Worm (Caenorhabditis elegans) whole organism, L4 larva: ENCODE data around the gene rsp-1.

Experiments
- D1046.2 ChIP-seq: fragments of 200-800 bp; sonication (Bioruptor generic); IDR thresholded peaks from 2 replicates; pipeline ENCODE4 v1.3.6; 2022; ENCODE audit warnings: missing genetic modification characterization, missing compliant biosample characterization
- F10B5.3 ChIP-seq: sonication (generic microtip); optimal IDR thresholded peaks from 2 replicates; lab custom pipeline; 2016; ENCODE audit warnings: mild to moderate bottlenecking, missing genetic modification characterization, missing compliant biosample characterization
- F44E2.7 ChIP-seq: fragments of 200-800 bp; sonication (Bioruptor generic); IDR thresholded peaks from 2 replicates; pipeline ENCODE4 v2.1.2; 2022; ENCODE audit warnings: missing genetic modification characterization, missing compliant biosample characterization
- R02D3.7 ChIP-seq: fragments of 150-350 bp; sonication (generic microtip); optimal IDR thresholded peaks from 3 replicates; lab custom pipeline; 2014; ENCODE audit warnings: missing biosample characterization, missing genetic modification characterization
- T20F7.1 ChIP-seq: fragments of 200-800 bp; sonication (Bioruptor generic); optimal IDR thresholded peaks from 2 replicates; lab custom pipeline; 2018; ENCODE audit warnings: mild to moderate bottlenecking, missing genetic modification characterization, missing compliant biosample characterization
- Y5F2A.4 ChIP-seq: fragments of 200-800 bp; sonication (Bioruptor generic); optimal IDR thresholded peaks from 2 replicates; lab custom pipeline; 2018; ENCODE audit warnings: mild to moderate bottlenecking, missing genetic modification characterization, missing compliant biosample characterization
- ZK546.5 ChIP-seq, 2 experiments: sonication (generic microtip); optimal IDR thresholded peaks; 2 replicates each; lab custom pipeline; 2017; ENCODE audit warnings: missing biosample characterization in 2 of 2, missing genetic modification characterization in 2 of 2
- aha-1 ChIP-seq: fragments of 150-350 bp; peaks from one replicate; lab custom pipeline; 2014; ENCODE audit warnings: missing biosample characterization, missing genetic modification characterization
- ama-1 ChIP-seq: fragments of 150-350 bp; optimal IDR thresholded peaks from 2 replicates; lab custom pipeline; 2014; ENCODE audit warnings: inconsistent platforms, mixed read lengths
- arid-1 ChIP-seq: fragments of 200-800 bp; sonication (Bioruptor generic); conservative IDR thresholded peaks from 2 replicates; pipeline ENCODE4 v1.3.6; 2022; ENCODE audit warnings: missing genetic modification reagents, missing genetic modification characterization, missing compliant biosample characterization
- attf-4 ChIP-seq: sonication (generic microtip); optimal IDR thresholded peaks from 3 replicates; lab custom pipeline; 2017; ENCODE audit warnings: missing biosample characterization, missing genetic modification characterization
- ceh-20 ChIP-seq: fragments of 200-800 bp; sonication (Bioruptor generic); IDR thresholded peaks from 2 replicates; pipeline ENCODE4 v1.3.6; 2022; ENCODE audit warnings: missing genetic modification reagents, missing genetic modification characterization, missing compliant biosample characterization
- ceh-32 ChIP-seq: sonication (generic microtip); optimal IDR thresholded peaks from 2 replicates; lab custom pipeline; 2016; ENCODE audit warnings: mild to moderate bottlenecking, missing genetic modification characterization, missing compliant biosample characterization; ENCODE audit not compliant: poor library complexity
- ces-1 ChIP-seq: fragments of 150-350 bp; sonication (generic microtip); optimal IDR thresholded peaks from 4 replicates; lab custom pipeline; 2014; ENCODE audit warnings: missing biosample characterization, missing genetic modification reagents, missing genetic modification characterization
- ctbp-1 ChIP-seq: fragments of 200-800 bp; sonication (Bioruptor generic); IDR thresholded peaks from 2 replicates; pipeline ENCODE4 v1.3.6; 2022; ENCODE audit warnings: missing genetic modification reagents, missing genetic modification characterization, missing compliant biosample characterization
- daf-16 ChIP-seq, 3 experiments: sonication (generic microtip); optimal IDR thresholded peaks; 2 replicates each; lab custom pipeline; 2016 to 2017; ENCODE audit warnings: missing genetic modification characterization in 3 of 3, missing genetic modification reagents in 3 of 3, mild to moderate bottlenecking in 2 of 3, missing compliant biosample characterization in 2 of 3, missing biosample characterization in 1 of 3, moderate library complexity in 1 of 3
- dmd-6 ChIP-seq: fragments of 200-800 bp; sonication (Bioruptor generic); IDR thresholded peaks from 2 replicates; pipeline ENCODE4 v1.3.6; 2022; ENCODE audit warnings: missing genetic modification reagents, missing genetic modification characterization, missing compliant biosample characterization
- dve-1 ChIP-seq: sonication (generic microtip); optimal IDR thresholded peaks from 2 replicates; lab custom pipeline; 2017; ENCODE audit warnings: antibody characterized with exemption, mild to moderate bottlenecking, missing genetic modification characterization, missing compliant biosample characterization; ENCODE audit not compliant: insufficient read depth
- egl-43 ChIP-seq: fragments of 200-800 bp; sonication (Bioruptor generic); IDR thresholded peaks from 2 replicates; pipeline ENCODE4 v1.3.6; 2022; ENCODE audit warnings: missing genetic modification reagents, missing genetic modification characterization, missing compliant biosample characterization
- fos-1 ChIP-seq: fragments of 150-350 bp; optimal IDR thresholded peaks from 2 replicates; lab custom pipeline; 2014; ENCODE audit warnings: missing biosample characterization, missing genetic modification characterization
- hlh-11 ChIP-seq: fragments of 200-800 bp; sonication (Bioruptor generic); optimal IDR thresholded peaks from 2 replicates; lab custom pipeline; 2018; ENCODE audit warnings: mild to moderate bottlenecking, missing genetic modification characterization, missing compliant biosample characterization
- hmg-1.1 ChIP-seq: fragments of 200-800 bp; sonication (Bioruptor generic); IDR thresholded peaks from 2 replicates; pipeline ENCODE4 v1.3.6; 2022; ENCODE audit warnings: missing genetic modification reagents, missing genetic modification characterization, missing compliant biosample characterization
- jun-1 ChIP-seq: fragments of 150-350 bp; optimal IDR thresholded peaks from 2 replicates; lab custom pipeline; 2014; ENCODE audit warnings: missing biosample characterization, missing genetic modification reagents, missing genetic modification characterization
- lim-7 ChIP-seq: fragments of 200-800 bp; sonication (Bioruptor generic); IDR thresholded peaks from 2 replicates; pipeline ENCODE4 v1.3.6; 2022; ENCODE audit warnings: missing genetic modification characterization, missing compliant biosample characterization
- lin-1 ChIP-seq: fragments of 200-800 bp; sonication (Bioruptor generic); IDR thresholded peaks from 2 replicates; pipeline ENCODE4 v1.3.6; 2022; ENCODE audit warnings: missing genetic modification reagents, missing genetic modification characterization, missing compliant biosample characterization
- lin-13 ChIP-seq: fragments of 150-350 bp; optimal IDR thresholded peaks from 2 replicates; lab custom pipeline; 2014; ENCODE audit warnings: missing biosample characterization, missing genetic modification reagents, missing genetic modification characterization
- lin-29 ChIP-seq: fragments of 200-800 bp; sonication (Bioruptor generic); IDR thresholded peaks from 2 replicates; pipeline ENCODE4 v1.3.6; 2022; ENCODE audit warnings: missing genetic modification reagents, missing genetic modification characterization, missing compliant biosample characterization
- lin-38 ChIP-seq: fragments of 200-800 bp; sonication (Bioruptor generic); IDR thresholded peaks from 2 replicates; pipeline ENCODE4 v1.3.6; 2022; ENCODE audit warnings: missing genetic modification reagents, missing genetic modification characterization, missing compliant biosample characterization
- lin-39 ChIP-seq: fragments of 150-350 bp; optimal IDR thresholded peaks from 2 replicates; lab custom pipeline; 2014; ENCODE audit warnings: missing biosample characterization, missing genetic modification reagents, missing genetic modification characterization
- mdl-1 ChIP-seq, 2 experiments: fragments of 150-350 bp in 1 of 2; sonication (generic microtip) in 1 of 2; optimal IDR thresholded peaks; 2 replicates each; lab custom pipeline; 2014 to 2017; ENCODE audit warnings: missing biosample characterization in 2 of 2, missing genetic modification characterization in 2 of 2
- mxl-3 ChIP-seq: fragments of 200-800 bp; sonication (Bioruptor generic); optimal IDR thresholded peaks from 2 replicates; lab custom pipeline; 2018; ENCODE audit warnings: mild to moderate bottlenecking, missing genetic modification characterization, missing compliant biosample characterization
- nhr-102 ChIP-seq: sonication (generic microtip); optimal IDR thresholded peaks from 2 replicates; lab custom pipeline; 2016; ENCODE audit warnings: mild to moderate bottlenecking, missing genetic modification characterization, moderate library complexity, missing compliant biosample characterization
- nhr-28 ChIP-seq: fragments of 150-350 bp; optimal IDR thresholded peaks from 2 replicates; lab custom pipeline; 2014; ENCODE audit warnings: missing biosample characterization, missing genetic modification characterization
- nhr-41 ChIP-seq: fragments of 200-800 bp; sonication (Bioruptor generic); IDR thresholded peaks from 2 replicates; pipeline ENCODE4 v1.3.6; 2022; ENCODE audit warnings: missing genetic modification reagents, missing genetic modification characterization, missing compliant biosample characterization
- nhr-6 ChIP-seq: fragments of 150-350 bp; optimal IDR thresholded peaks from 2 replicates; lab custom pipeline; 2014; ENCODE audit warnings: missing biosample characterization, missing genetic modification characterization
- nhr-76 ChIP-seq: fragments of 150-350 bp; optimal IDR thresholded peaks from 2 replicates; lab custom pipeline; 2014; ENCODE audit warnings: missing biosample characterization, missing genetic modification characterization
- nhr-77 ChIP-seq: fragments of 150-350 bp; optimal IDR thresholded peaks from 2 replicates; lab custom pipeline; 2014; ENCODE audit warnings: missing biosample characterization, missing genetic modification characterization
- pha-4 ChIP-seq, 2 experiments: fragments of 150-350 bp in 1 of 2; fragments of 200-800 bp in 1 of 2; sonication (Bioruptor generic) in 1 of 2; IDR thresholded peaks in 1 of 2; optimal IDR thresholded peaks in 1 of 2; 2 replicates each; pipeline versions ENCODE4 v1.3.6 to Lab custom; 2014 to 2022; ENCODE audit warnings: missing genetic modification characterization in 2 of 2, missing genetic modification reagents in 2 of 2, missing biosample characterization in 1 of 2, missing compliant biosample characterization in 1 of 2
- pqm-1 ChIP-seq: sonication (generic microtip); optimal IDR thresholded peaks from 2 replicates; lab custom pipeline; 2017; ENCODE audit warnings: missing biosample characterization, missing genetic modification characterization
- snpc-1.2 ChIP-seq: fragments of 200-800 bp; sonication (Bioruptor generic); IDR thresholded peaks from 2 replicates; pipeline ENCODE4 v1.3.6; 2022; ENCODE audit warnings: missing genetic modification reagents, missing genetic modification characterization, missing compliant biosample characterization
- tag-97 ChIP-seq: fragments of 200-800 bp; sonication (Bioruptor generic); IDR thresholded peaks from 2 replicates; pipeline ENCODE4 v1.3.6; 2022; ENCODE audit warnings: missing genetic modification characterization, missing compliant biosample characterization
- tra-1 ChIP-seq: fragments of 200-800 bp; sonication (Bioruptor generic); IDR thresholded peaks from 2 replicates; pipeline ENCODE4 v1.3.6; 2022; ENCODE audit warnings: missing genetic modification reagents, missing genetic modification characterization, missing compliant biosample characterization
- unc-39 ChIP-seq: sonication (generic microtip); optimal IDR thresholded peaks from 2 replicates; lab custom pipeline; 2017; ENCODE audit warnings: missing biosample characterization, missing genetic modification characterization
- vab-7 ChIP-seq: fragments of 200-800 bp; sonication (Bioruptor generic); IDR thresholded peaks from 2 replicates; pipeline ENCODE4 v1.3.6; 2022; ENCODE audit warnings: missing genetic modification reagents, missing genetic modification characterization, missing compliant biosample characterization
- zfp-2 ChIP-seq: sonication (generic microtip); optimal IDR thresholded peaks from 2 replicates; lab custom pipeline; 2016; ENCODE audit warnings: mild to moderate bottlenecking, missing genetic modification characterization, missing compliant biosample characterization
- zip-11 ChIP-seq: fragments of 200-800 bp; sonication (Bioruptor generic); IDR thresholded peaks from 2 replicates; pipeline ENCODE4 v1.3.6; 2022; ENCODE audit warnings: missing genetic modification characterization, missing compliant biosample characterization
- ztf-11 ChIP-seq: fragments of 150-350 bp; optimal IDR thresholded peaks from 2 replicates; lab custom pipeline; 2014; ENCODE audit warnings: missing biosample characterization, missing genetic modification characterization

rsp-1 gene

ce11 chrII:11418476-11418875, 34.7 kb upstream of the rsp-1 start (continued):
- TF ChIP-seq ces-1 (GFP tag; lab: Kevin White, UChicago) (no peak), mdl-1 (tag; optimal IDR thresholded peaks at IDR 0.05; lab: Kevin White, UChicago) (peak in 1 of 2 experiments; percentile 6), lim-7 (no peak), daf-16 (GFP tag; optimal IDR thresholded peaks at IDR 0.05; lab: Kevin White, UChicago) (no peak), daf-16 (tag; optimal IDR thresholded peaks at IDR 0.05; lab: Kevin White, UChicago) (peak; percentile 72), nhr-6 (tag; lab: Kevin White, UChicago) (no peak), ama-1 (lab: Kevin White, UChicago) (no peak), D1046.2 (GFP tag; lab: Robert Waterston, UW) (no peak), fos-1 (tag; lab: Kevin White, UChicago) (no peak), lin-38 (no peak), zfp-2 (tag; lab: Kevin White, UChicago) (no peak), ctbp-1 (GFP tag; lab: Robert Waterston, UW) (no peak), F44E2.7 (no peak), snpc-1.2 (no peak), arid-1 (GFP tag; lab: Robert Waterston, UW) (no peak), hlh-11 (tag; lab: Kevin White, UChicago) (peak; percentile 44), tag-97 (GFP tag; lab: Robert Waterston, UW) (no peak), aha-1 (tag; lab: Kevin White, UChicago) (no peak), ZK546.5 (tag; optimal IDR thresholded peaks at IDR 0.05; lab: Kevin White, UChicago) (no peak), vab-7 (no peak), ceh-20 (GFP tag; lab: Robert Waterston, UW) (no peak), R02D3.7 (no peak), jun-1 (no peak), lin-13 (GFP tag; lab: Kevin White, UChicago) (no peak), lin-39 (tag; lab: Kevin White, UChicago) (no peak), dve-1 (tag; lab: Kevin White, UChicago) (peak; percentile 55), nhr-102 (no peak), nhr-76 (tag; lab: Kevin White, UChicago) (no peak), unc-39 (tag; lab: Kevin White, UChicago) (no peak), mxl-3 (GFP tag; lab: Kevin White, UChicago) (no peak), nhr-41 (GFP tag; lab: Robert Waterston, UW) (no peak), tra-1 (GFP tag; lab: Robert Waterston, UW) (no peak), F10B5.3 (tag; lab: Kevin White, UChicago) (no peak), ztf-11 (tag; lab: Kevin White, UChicago) (no peak), Y5F2A.4 (GFP tag; lab: Kevin White, UChicago) (no peak), ceh-32 (no peak), nhr-77 (tag; lab: Kevin White, UChicago) (peak; percentile 78)

ce11 chrII:11424032-11424431, 29.1 kb upstream of the rsp-1 start:
- TF ChIP-seq pqm-1 (tag; lab: Kevin White, UChicago) = peak; percentile 75
- no peak for TF ChIP-seq nhr-77 (tag; lab: Kevin White, UChicago)
- TF ChIP-seq nhr-28 = peak; percentile 47

- no peak for TF ChIP-seq pha-4 (GFP tag; IDR thresholded peaks at IDR 0.05; lab: Robert Waterston, UW)
- no peak for TF ChIP-seq pha-4 (tag; optimal IDR thresholded peaks at IDR 0.05; lab: Kevin White, UChicago)
- TF ChIP-seq lin-29 (GFP tag; lab: Robert Waterston, UW) = no peak
- no peak for TF ChIP-seq attf-4 (tag; lab: Kevin White, UChicago)
- TF ChIP-seq nhr-28 = peak; percentile 54
- TF ChIP-seq mxl-3 (GFP tag; lab: Kevin White, UChicago) = no peak
- TF ChIP-seq daf-16 (GFP tag; optimal IDR thresholded peaks at IDR 0.05; lab: Kevin White, UChicago) = no peak
- TF ChIP-seq daf-16 (tag; optimal IDR thresholded peaks at IDR 0.05; lab: Kevin White, UChicago) = peak; percentile 24
- TF ChIP-seq egl-43 (GFP tag; lab: Robert Waterston, UW) = no peak
- TF ChIP-seq dve-1 (tag; lab: Kevin White, UChicago) = peak; percentile 47
- TF ChIP-seq ces-1 (GFP tag; lab: Kevin White, UChicago) = no peak
- TF ChIP-seq ZK546.5 (tag; optimal IDR thresholded peaks at IDR 0.05; lab: Kevin White, UChicago) = no peak
- peak; percentile 79 for TF ChIP-seq pqm-1 (tag; lab: Kevin White, UChicago)
- no peak for TF ChIP-seq zip-11 (GFP tag; lab: Robert Waterston, UW)
- no peak for TF ChIP-seq T20F7.1 (GFP tag; lab: Kevin White, UChicago)
- TF ChIP-seq mdl-1 (tag; optimal IDR thresholded peaks at IDR 0.05; lab: Kevin White, UChicago) = no peak
- peak; percentile 28; the same call in 1 of the 2 replicates for TF ChIP-seq dmd-6 (GFP tag; lab: Robert Waterston, UW)
- TF ChIP-seq hmg-1.1 (GFP tag; lab: Robert Waterston, UW) = no peak
- TF ChIP-seq lin-1 = no peak
Measured at ce11 chrII:11424579-11425316, 28.4 kb upstream of the rsp-1 start, which contains the start of gene C05D12.3. C05D12.3 (plus strand) TSS chrII:11425266.
